Worm (Caenorhabditis elegans) whole organism, young adult: ENCODE data around the gene flp-11.

Experiments used
- B0261.1 ChIP-seq: sonication (generic microtip); optimal IDR thresholded peaks from 2 replicates; lab custom pipeline; 2016; ENCODE audit warnings: mild to moderate bottlenecking, missing genetic modification characterization, moderate library complexity, missing compliant biosample characterization
- F22D6.2 ChIP-seq: sonication (generic microtip); optimal IDR thresholded peaks from 2 replicates; lab custom pipeline; 2016; ENCODE audit warnings: mild to moderate bottlenecking, missing genetic modification characterization, missing compliant biosample characterization
- F33H1.4 ChIP-seq: fragments of 200-800 bp; sonication (Bioruptor generic); IDR thresholded peaks from 2 replicates; pipeline ENCODE4 v1.3.6; 2022; ENCODE audit warnings: missing genetic modification reagents, missing genetic modification characterization, missing compliant biosample characterization
- F49E8.2 ChIP-seq: sonication (generic microtip); optimal IDR thresholded peaks from 3 replicates; lab custom pipeline; 2017; ENCODE audit warnings: missing genetic modification characterization, mild to moderate bottlenecking, missing compliant biosample characterization, antibody characterized with exemption, moderate library complexity; ENCODE audit not compliant: insufficient read depth
- F52B5.7 ChIP-seq: sonication (generic microtip); optimal IDR thresholded peaks from 2 replicates; lab custom pipeline; 2016; ENCODE audit warnings: mild to moderate bottlenecking, missing genetic modification characterization, missing compliant biosample characterization
- F57A8.1 ChIP-seq: fragments of 200-800 bp; sonication (Bioruptor generic); optimal IDR thresholded peaks from 2 replicates; lab custom pipeline; 2018; ENCODE audit warnings: mild to moderate bottlenecking, missing genetic modification characterization, moderate library complexity, missing compliant biosample characterization
- K11D2.4 ChIP-seq: fragments of 200-800 bp; sonication (Bioruptor generic); IDR thresholded peaks from 2 replicates; pipeline ENCODE4 v1.3.6; 2022; ENCODE audit warnings: missing genetic modification reagents, missing genetic modification characterization, missing compliant biosample characterization
- K12H6.12 ChIP-seq: fragments of 200-800 bp; sonication (Bioruptor generic); optimal IDR thresholded peaks from 2 replicates; lab custom pipeline; 2018; ENCODE audit warnings: mild to moderate bottlenecking, missing genetic modification characterization, missing compliant biosample characterization
- T07F8.4 ChIP-seq: sonication (generic microtip); optimal IDR thresholded peaks from 2 replicates; lab custom pipeline; 2016; ENCODE audit warnings: mild to moderate bottlenecking, missing genetic modification characterization, moderate library complexity, missing compliant biosample characterization
- Y53G8AR.9 ChIP-seq: fragments of 200-800 bp; sonication (Bioruptor generic); conservative IDR thresholded peaks from 2 replicates; pipeline ENCODE4 v1.3.6; 2022; ENCODE audit warnings: missing genetic modification reagents, missing genetic modification characterization, missing compliant biosample characterization
- Y67H2A.10 ChIP-seq: fragments of 200-800 bp; sonication (Bioruptor generic); conservative IDR thresholded peaks from 2 replicates; pipeline ENCODE4 v1.3.6; 2022; ENCODE audit warnings: missing genetic modification reagents, missing genetic modification characterization, missing compliant biosample characterization
- Y79H2A.3 ChIP-seq: fragments of 200-800 bp; sonication (Bioruptor generic); conservative IDR thresholded peaks from 2 replicates; pipeline ENCODE4 v1.3.6; 2022; ENCODE audit warnings: missing genetic modification reagents, missing genetic modification characterization, missing compliant biosample characterization
- akir-1 ChIP-seq: fragments of 200-800 bp; sonication (Bioruptor generic); optimal IDR thresholded peaks from 2 replicates; lab custom pipeline; 2018; ENCODE audit warnings: mild to moderate bottlenecking, missing genetic modification characterization, moderate library complexity, missing compliant biosample characterization
- atf-7 ChIP-seq: sonication (generic microtip); optimal IDR thresholded peaks from 2 replicates; lab custom pipeline; 2017; ENCODE audit warnings: mild to moderate bottlenecking, missing genetic modification characterization, missing compliant biosample characterization
- athp-1 ChIP-seq: sonication (generic microtip); optimal IDR thresholded peaks from 2 replicates; lab custom pipeline; 2017; ENCODE audit warnings: mild to moderate bottlenecking, missing genetic modification characterization, missing compliant biosample characterization
- attf-6 ChIP-seq: fragments of 200-800 bp; sonication (Bioruptor generic); IDR thresholded peaks from 2 replicates; pipeline ENCODE4 v1.3.6; 2022; ENCODE audit warnings: missing genetic modification reagents, missing genetic modification characterization, missing compliant biosample characterization
- bed-2 ChIP-seq: fragments of 200-800 bp; sonication (Bioruptor generic); IDR thresholded peaks from 2 replicates; pipeline ENCODE4 v1.3.6; 2022; ENCODE audit warnings: missing genetic modification reagents, missing genetic modification characterization, missing compliant biosample characterization
- cebp-1 ChIP-seq, 2 experiments: fragments of 200-800 bp in 1 of 2; sonication (Bioruptor generic) in 1 of 2; sonication (generic microtip) in 1 of 2; IDR thresholded peaks in 1 of 2; optimal IDR thresholded peaks in 1 of 2; 2 replicates each; pipeline versions ENCODE4 v1.3.6 to Lab custom; 2017 to 2022; ENCODE audit warnings: missing compliant biosample characterization in 2 of 2, missing genetic modification characterization in 2 of 2, mild to moderate bottlenecking in 1 of 2, missing genetic modification reagents in 1 of 2, moderate library complexity in 1 of 2
- ceh-100 ChIP-seq: fragments of 200-800 bp; sonication (Bioruptor generic); IDR thresholded peaks from 2 replicates; pipeline ENCODE4 v1.3.6; 2022; ENCODE audit warnings: missing genetic modification reagents, missing genetic modification characterization, missing compliant biosample characterization
- dpff-1 ChIP-seq: sonication (generic microtip); optimal IDR thresholded peaks from 2 replicates; lab custom pipeline; 2017; ENCODE audit warnings: mild to moderate bottlenecking, missing genetic modification characterization, missing compliant biosample characterization
- dpl-1 ChIP-seq: fragments of 150-350 bp; optimal IDR thresholded peaks from 2 replicates; lab custom pipeline; 2014; ENCODE audit warnings: missing biosample characterization, missing genetic modification reagents, missing genetic modification characterization
- egl-18 ChIP-seq: fragments of 200-800 bp; sonication (Bioruptor generic); IDR thresholded peaks from 2 replicates; pipeline ENCODE4 v1.3.6; 2022; ENCODE audit warnings: missing genetic modification reagents, missing genetic modification characterization, missing compliant biosample characterization
- ekl-4 ChIP-seq: fragments of 200-800 bp; sonication (Bioruptor generic); IDR thresholded peaks from 2 replicates; pipeline ENCODE4 v1.3.6; 2022; ENCODE audit warnings: missing genetic modification reagents, missing genetic modification characterization, missing compliant biosample characterization
- him-1 ChIP-seq: sonication (generic microtip); optimal IDR thresholded peaks from 2 replicates; lab custom pipeline; 2016; ENCODE audit warnings: missing genotype, missing genetic modification reagents, missing genetic modification characterization, missing compliant biosample characterization
- hlh-26 ChIP-seq: fragments of 200-800 bp; sonication (Bioruptor generic); conservative IDR thresholded peaks from 2 replicates; pipeline ENCODE4 v1.3.6; 2022; ENCODE audit warnings: missing genetic modification reagents, missing genetic modification characterization, missing compliant biosample characterization
- hmg-1.2 ChIP-seq: fragments of 200-800 bp; sonication (Bioruptor generic); IDR thresholded peaks from 2 replicates; pipeline ENCODE4 v1.3.6; 2022; ENCODE audit warnings: missing genetic modification reagents, missing genetic modification characterization, missing compliant biosample characterization
- lin-26 ChIP-seq: fragments of 200-800 bp; sonication (Bioruptor generic); IDR thresholded peaks from 2 replicates; pipeline ENCODE4 v1.3.6; 2022; ENCODE audit warnings: missing genetic modification reagents, missing genetic modification characterization, missing compliant biosample characterization
- lin-40 ChIP-seq: sonication (generic microtip); optimal IDR thresholded peaks from 2 replicates; lab custom pipeline; 2016; ENCODE audit warnings: missing genetic modification characterization, mild to moderate bottlenecking, missing compliant biosample characterization, missing genotype, missing genetic modification reagents
- lsl-1 ChIP-seq: fragments of 200-800 bp; sonication (Bioruptor generic); optimal IDR thresholded peaks from 2 replicates; lab custom pipeline; 2018; ENCODE audit warnings: mild to moderate bottlenecking, missing genetic modification characterization, moderate library complexity, missing compliant biosample characterization
- lsy-27 ChIP-seq: sonication (generic microtip); optimal IDR thresholded peaks from 2 replicates; lab custom pipeline; 2017; ENCODE audit warnings: missing genetic modification characterization, mild to moderate bottlenecking, missing compliant biosample characterization, antibody characterized with exemption, missing genotype, borderline replicate concordance; ENCODE audit not compliant: insufficient read depth
- madf-3 ChIP-seq: fragments of 200-800 bp; sonication (Bioruptor generic); IDR thresholded peaks from 2 replicates; pipeline ENCODE4 v1.3.6; 2022; ENCODE audit warnings: missing genetic modification reagents, missing genetic modification characterization, missing compliant biosample characterization
- nfya-2 ChIP-seq: fragments of 200-800 bp; sonication (Bioruptor generic); IDR thresholded peaks from 2 replicates; pipeline ENCODE4 v1.3.6; 2022; ENCODE audit warnings: missing genetic modification reagents, missing genetic modification characterization, missing compliant biosample characterization
- nhr-120 ChIP-seq: fragments of 200-800 bp; sonication (Bioruptor generic); IDR thresholded peaks from 2 replicates; pipeline ENCODE4 v1.3.6; 2022; ENCODE audit warnings: missing genetic modification characterization, missing compliant biosample characterization
- nhr-179 ChIP-seq: sonication (generic microtip); optimal IDR thresholded peaks from 2 replicates; lab custom pipeline; 2016; ENCODE audit warnings: mild to moderate bottlenecking, missing genetic modification characterization, missing compliant biosample characterization
- nhr-27 ChIP-seq: fragments of 200-800 bp; sonication (Bioruptor generic); optimal IDR thresholded peaks from 2 replicates; lab custom pipeline; 2018; ENCODE audit warnings: mild to moderate bottlenecking, missing genetic modification characterization, moderate library complexity, missing compliant biosample characterization
- nhr-90 ChIP-seq: sonication (generic microtip); optimal IDR thresholded peaks from 2 replicates; lab custom pipeline; 2016; ENCODE audit warnings: missing genotype, mild to moderate bottlenecking, missing genetic modification characterization, missing compliant biosample characterization
- pbrm-1 ChIP-seq: fragments of 200-800 bp; sonication (Bioruptor generic); IDR thresholded peaks from 2 replicates; pipeline ENCODE4 v1.3.6; 2022; ENCODE audit warnings: missing genetic modification reagents, missing genetic modification characterization, missing compliant biosample characterization
- repo-1 ChIP-seq: sonication (generic microtip); optimal IDR thresholded peaks from 2 replicates; lab custom pipeline; 2017; ENCODE audit warnings: mild to moderate bottlenecking, missing genetic modification characterization, missing compliant biosample characterization
- sdz-38 ChIP-seq: sonication (generic microtip); optimal IDR thresholded peaks from 2 replicates; lab custom pipeline; 2016; ENCODE audit warnings: missing genotype, missing genetic modification characterization, missing compliant biosample characterization
- snpc-4 ChIP-seq, 5 experiments: fragments of 150-350 bp in 1 of 5; sonication (generic microtip) in 4 of 5; optimal IDR thresholded peaks; 2 replicates each; lab custom pipeline; 2014 to 2018; ENCODE audit warnings: missing genetic modification characterization in 5 of 5, missing biosample characterization in 3 of 5, antibody characterized with exemption in 2 of 5, mild to moderate bottlenecking in 2 of 5, missing compliant biosample characterization in 2 of 5, missing genotype in 2 of 5, moderate library complexity in 2 of 5, missing genetic modification reagents in 1 of 5
- somi-1 ChIP-seq: fragments of 200-800 bp; sonication (Bioruptor generic); optimal IDR thresholded peaks from 2 replicates; lab custom pipeline; 2018; ENCODE audit warnings: mild to moderate bottlenecking, missing genetic modification characterization, missing compliant biosample characterization
- sptf-2 ChIP-seq: fragments of 200-800 bp; sonication (Bioruptor generic); optimal IDR thresholded peaks from 2 replicates; lab custom pipeline; 2018; ENCODE audit warnings: mild to moderate bottlenecking, missing genetic modification characterization, missing compliant biosample characterization
- unc-62 ChIP-seq: fragments of 150-350 bp; optimal IDR thresholded peaks from 2 replicates; lab custom pipeline; 2014; ENCODE audit warnings: missing biosample characterization, missing genetic modification reagents, missing genetic modification characterization
- zim-3 ChIP-seq: sonication (generic microtip); optimal IDR thresholded peaks from 2 replicates; lab custom pipeline; 2017; ENCODE audit warnings: mild to moderate bottlenecking, missing genetic modification characterization, moderate library complexity, missing compliant biosample characterization
- ztf-18 ChIP-seq: sonication (generic microtip); optimal IDR thresholded peaks from 2 replicates; lab custom pipeline; 2016; ENCODE audit warnings: missing genotype, mild to moderate bottlenecking, missing genetic modification characterization, missing compliant biosample characterization
- ztf-6 ChIP-seq: fragments of 200-800 bp; sonication (Bioruptor generic); IDR thresholded peaks from 2 replicates; pipeline ENCODE4 v1.3.6; 2022; ENCODE audit warnings: missing genetic modification reagents, missing genetic modification characterization, missing compliant biosample characterization

Gene flp-11

DNA sequence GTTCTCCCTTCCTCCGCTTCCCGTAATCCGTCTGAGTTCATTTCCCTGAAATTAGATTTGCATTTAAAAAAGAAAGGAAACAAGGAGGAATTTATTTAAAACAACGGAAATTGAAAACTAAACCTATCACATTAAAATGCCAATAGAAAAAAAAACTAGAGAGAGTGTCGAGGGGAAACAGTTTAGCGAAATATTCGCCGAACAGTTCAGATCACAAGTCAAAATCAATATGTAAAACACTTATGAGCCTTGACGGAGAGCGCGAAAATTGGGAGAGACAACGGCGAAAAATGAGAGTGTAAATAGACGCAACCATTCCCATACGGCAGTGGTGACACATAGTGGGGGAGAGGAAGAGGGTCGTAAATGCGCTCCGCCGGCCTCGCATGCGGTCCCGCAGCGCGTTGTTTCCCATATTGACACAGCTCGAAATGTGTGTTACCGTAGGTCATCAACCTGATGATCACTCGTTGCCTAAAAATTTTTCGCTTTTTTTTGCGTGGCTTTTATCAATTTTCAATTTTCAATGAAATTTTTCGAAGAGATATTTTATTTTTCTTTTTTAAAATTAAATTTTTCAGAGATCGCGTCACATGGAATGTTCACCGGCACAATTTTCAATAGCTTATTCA lies 33.9 kb upstream of the flp-11 start, which contains the start of the genes dnj-14 and glit-1 (continued):
- TF ChIP-seq ztf-6 (GFP tag; lab: Robert Waterston, UW) (0 out of 2 replicates have a peak, but pooled peaks have one; percentile 40), somi-1 (GFP tag; lab: Kevin White, UChicago) (peak; percentile 4), dpff-1 (tag; lab: Kevin White, UChicago) (no peak), akir-1 (GFP tag; lab: Kevin White, UChicago) (no peak), repo-1 (tag; lab: Kevin White, UChicago) (peak; percentile 51), lin-26 (GFP tag; lab: Robert Waterston, UW) (no peak), F57A8.1 (GFP tag; lab: Kevin White, UChicago) (no peak), F49E8.2 (tag; lab: Kevin White, UChicago) (no peak), lsy-27 (tag; lab: Kevin White, UChicago) (no peak), cebp-1 (GFP tag; IDR thresholded peaks at IDR 0.05; lab: Robert Waterston, UW) (peak; percentile 52; the same call in 1 of the 2 replicates), cebp-1 (tag; optimal IDR thresholded peaks at IDR 0.05; lab: Kevin White, UChicago) (peak; percentile 89), snpc-4 (GFP tag; optimal IDR thresholded peaks at IDR 0.05; lab: Kevin White, UChicago) (no peak), snpc-4 (tag; optimal IDR thresholded peaks at IDR 0.05; lab: Kevin White, UChicago) (peak in 3 of 4 experiments; percentile 49 to 70 (median 53)), attf-6 (GFP tag; lab: Robert Waterston, UW) (no peak), nfya-2 (GFP tag; lab: Robert Waterston, UW) (no peak), lin-40 (tag; lab: Kevin White, UChicago) (peak; percentile 81), Y67H2A.10 (GFP tag; lab: Robert Waterston, UW) (no peak), Y79H2A.3 (GFP tag; lab: Robert Waterston, UW) (no peak), him-1 (tag; lab: Kevin White, UChicago) (no peak), F52B5.7 (tag; lab: Kevin White, UChicago) (no peak), hlh-26 (GFP tag; lab: Robert Waterston, UW) (no peak), atf-7 (tag; lab: Kevin White, UChicago) (peak; percentile 58), Y53G8AR.9 (0 out of 2 replicates have a peak, but pooled peaks have one; percentile 35), K11D2.4 (GFP tag; lab: Robert Waterston, UW) (peak; percentile 62; the same call in 1 of the 2 replicates), ekl-4 (0 out of 2 replicates have a peak, but pooled peaks have one; percentile 20), pbrm-1 (GFP tag; lab: Robert Waterston, UW) (peak; percentile 84; the same call in 1 of the 2 replicates), athp-1 (tag; lab: Kevin White, UChicago) (peak; percentile 36), nhr-90 (tag; lab: Kevin White, UChicago) (peak; percentile 65), B0261.1 (tag; lab: Kevin White, UChicago) (no peak), egl-18 (GFP tag; lab: Robert Waterston, UW) (no peak), F22D6.2 (tag; lab: Kevin White, UChicago) (no peak), ceh-100 (GFP tag; lab: Robert Waterston, UW) (no peak), zim-3 (tag; lab: Kevin White, UChicago) (no peak), nhr-120 (no peak), nhr-27 (tag; lab: Kevin White, UChicago) (no peak), T07F8.4 (tag; lab: Kevin White, UChicago) (no peak), madf-3 (no peak), sptf-2 (no peak), dpl-1 (no peak), F33H1.4 (peak; percentile 79), K12H6.12 (tag; lab: Kevin White, UChicago) (peak; percentile 70), lsl-1 (GFP tag; lab: Kevin White, UChicago) (peak; percentile 28), ztf-18 (peak; percentile 57), unc-62 (peak; percentile 51), hmg-1.2 (GFP tag; lab: Robert Waterston, UW) (peak; percentile 71), sdz-38 (tag; lab: Kevin White, UChicago) (no peak), nhr-179 (tag; lab: Kevin White, UChicago) (no peak), bed-2 (GFP tag; lab: Robert Waterston, UW) (peak; percentile 12; the same call in 1 of the 2 replicates)
